Worm (Caenorhabditis elegans) whole organism, early embryonic: ENCODE results near the gene tftc-1.

Experiments used
- F13C5.2 ChIP-seq: sonication (generic microtip); optimal IDR thresholded peaks from 2 replicates; lab custom pipeline; 2017; ENCODE audit warnings: mild to moderate bottlenecking, missing genetic modification characterization, inconsistent platforms, missing compliant biosample characterization
- ama-1 ChIP-seq: fragments of 150-350 bp; optimal IDR thresholded peaks from 2 replicates; lab custom pipeline; 2014
- tra-4 ChIP-seq: sonication (generic microtip); optimal IDR thresholded peaks from 2 replicates; lab custom pipeline; 2017; ENCODE audit warnings: missing genetic modification characterization, missing compliant biosample characterization

- TF ChIP-seq ama-1 (no peak), tra-4 (tag; lab: Kevin White, UChicago) (no peak), F13C5.2 (tag; lab: Kevin White, UChicago) (no peak)
These were observed 37.5 kb upstream of the tftc-1 start for ce11 chrIV:2311554-2311953.
